Fruit fly (Drosophila melanogaster) ovary, adult (tissue): ENCODE measurements around the gene Gbs-76A.
A peak's percentile ranks its signal among the peaks of the same experiment; 100 is the strongest.

Experiments
- CG17801 ChIP-seq: fragments of 200-800 bp; optimal IDR thresholded peaks from 2 replicates; lab custom pipeline; 2019; ENCODE audit warnings: missing biosample characterization, mild to moderate bottlenecking, missing genetic modification characterization, moderate library complexity; ENCODE audit not compliant: partially characterized antibody

Gene Gbs-76A

DNA sequence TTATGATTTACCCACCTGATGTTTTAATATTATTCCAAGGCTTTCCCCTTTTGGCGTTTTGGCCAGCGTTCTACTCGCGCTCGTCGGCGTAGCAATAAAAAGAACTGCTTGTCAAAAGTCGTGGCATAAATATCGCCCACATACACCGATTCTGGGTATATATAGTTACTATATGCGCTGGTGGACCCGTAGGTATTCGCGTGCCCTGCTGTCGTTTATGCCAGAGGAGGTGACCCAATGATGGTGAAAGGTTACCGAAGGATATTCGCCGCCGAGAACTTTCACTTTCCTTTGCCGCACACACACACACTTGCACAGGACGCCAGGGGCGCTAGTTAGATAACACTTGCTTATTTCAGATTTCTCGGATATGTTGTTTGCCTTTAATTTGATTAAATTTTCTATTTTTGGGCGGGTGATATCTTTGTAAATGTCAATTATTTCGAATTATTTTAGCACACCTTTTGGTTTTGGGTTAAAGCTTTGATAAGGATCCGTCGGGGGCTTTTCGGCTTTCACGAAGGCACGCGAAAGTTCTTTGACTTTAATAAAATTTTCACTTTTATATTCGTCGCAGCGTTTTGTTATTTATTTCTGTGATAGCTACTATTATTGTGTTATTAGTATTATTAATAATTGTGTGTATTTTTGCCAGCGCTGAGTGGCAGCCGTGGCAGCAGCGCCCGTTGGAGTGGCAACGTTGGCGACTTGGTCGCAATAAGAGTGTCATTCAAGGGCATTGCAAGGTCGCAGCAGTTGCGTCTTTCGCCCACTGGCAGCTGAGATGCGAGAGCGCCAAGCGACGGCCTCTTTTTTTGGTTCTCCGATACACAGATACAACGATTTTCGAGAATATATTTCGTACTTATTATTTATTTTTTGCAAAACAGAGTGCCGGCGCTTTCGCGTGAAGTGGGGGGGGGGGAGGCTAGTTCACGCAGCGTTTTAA lies 827 bp downstream of the Gbs-76A start:
- no peak for TF ChIP-seq CG17801 (GFP tag; lab: Kevin White, UChicago)

DNA sequence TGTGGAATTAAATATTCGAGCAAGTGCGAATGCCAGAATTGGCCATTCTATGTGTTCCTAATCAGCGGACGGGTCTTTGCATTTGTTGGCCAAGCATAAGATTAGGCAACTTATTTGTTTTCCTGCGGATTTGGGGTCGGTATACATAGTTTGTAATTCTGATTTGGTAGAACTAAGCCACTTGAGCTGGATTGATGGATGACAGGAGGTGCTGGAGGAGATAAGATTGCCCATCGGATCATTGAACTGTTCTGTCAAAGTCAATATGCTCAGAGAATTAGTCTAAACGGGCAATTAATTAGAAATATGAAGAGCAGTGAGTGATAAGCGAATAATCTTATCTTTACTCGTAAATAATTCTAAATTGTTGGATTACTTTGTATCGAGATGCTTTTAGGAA lies 3.2 kb downstream of the Gbs-76A start:
- TF ChIP-seq CG17801 (GFP tag; lab: Kevin White, UChicago) = no peak

dm6 chr3L:19288395-19288969 lies 4.1 kb downstream of the Gbs-76A start:
- no peak for TF ChIP-seq CG17801 (GFP tag; lab: Kevin White, UChicago)

DNA sequence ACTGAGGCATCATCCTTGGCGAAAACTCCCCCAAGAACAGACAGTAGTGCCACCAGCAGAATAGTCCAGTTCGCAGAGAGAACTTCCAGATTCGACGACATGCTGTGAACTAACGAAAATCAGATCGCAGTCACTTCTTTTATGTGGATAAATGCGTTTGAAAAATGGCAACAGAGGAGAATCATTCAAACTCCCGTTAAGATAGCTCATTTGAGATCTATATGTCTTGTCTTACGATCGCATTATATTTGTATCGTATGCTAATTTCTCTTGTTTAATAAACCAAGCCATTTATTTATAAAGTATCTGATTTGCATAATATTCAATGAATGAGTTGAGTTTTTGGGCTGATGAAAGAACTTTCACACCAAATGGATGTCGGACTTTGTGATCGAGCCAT lies 11.9 kb downstream of the Gbs-76A start, which contains the start of gene CG14089:
Gene CG14089, minus strand, starts transcription at position 101 of the 400 bp plus-strand sequence.
- no peak for TF ChIP-seq CG17801 (GFP tag; lab: Kevin White, UChicago)

dm6 chr3L:19280283-19280682 lies 12.3 kb downstream of the Gbs-76A start:
- TF ChIP-seq CG17801 (GFP tag; lab: Kevin White, UChicago) = no peak

dm6 chr3L:19275491-19275890 lies 17.1 kb downstream of the Gbs-76A start, which contains the start of gene CG14086:
CG14086 (plus strand) TSS chr3L:19275791.
- TF ChIP-seq CG17801 (GFP tag; lab: Kevin White, UChicago) = no peak

dm6 chr3L:19270542-19270941 lies 22.0 kb downstream of the Gbs-76A start, which contains the start of gene CG14088:
CG14088 (minus strand) TSS chr3L:19270642.
- no peak for TF ChIP-seq CG17801 (GFP tag; lab: Kevin White, UChicago)

dm6 chr3L:19268720-19269401 lies 23.7 kb downstream of the Gbs-76A start, which contains the start of the genes Aldh7A1 and CG14085:
Aldh7A1 (minus strand) TSS chr3L:19268913.
CG14085 (plus strand) TSS chr3L:19269351.
- no peak for TF ChIP-seq CG17801 (GFP tag; lab: Kevin White, UChicago)

dm6 chr3L:19265761-19266160 lies 26.8 kb downstream of the Gbs-76A start, which contains the start of gene CG45081:
CG45081 (plus strand) TSS chr3L:19266061.
- no peak for TF ChIP-seq CG17801 (GFP tag; lab: Kevin White, UChicago)

- peak; percentile 71 for TF ChIP-seq CG17801 (GFP tag; lab: Kevin White, UChicago)
Measured at dm6 chr3L:19264141-19264487, 28.5 kb downstream of the Gbs-76A start, which contains the start of gene Max. Max (minus strand) TSS chr3L:19264184.

DNA sequence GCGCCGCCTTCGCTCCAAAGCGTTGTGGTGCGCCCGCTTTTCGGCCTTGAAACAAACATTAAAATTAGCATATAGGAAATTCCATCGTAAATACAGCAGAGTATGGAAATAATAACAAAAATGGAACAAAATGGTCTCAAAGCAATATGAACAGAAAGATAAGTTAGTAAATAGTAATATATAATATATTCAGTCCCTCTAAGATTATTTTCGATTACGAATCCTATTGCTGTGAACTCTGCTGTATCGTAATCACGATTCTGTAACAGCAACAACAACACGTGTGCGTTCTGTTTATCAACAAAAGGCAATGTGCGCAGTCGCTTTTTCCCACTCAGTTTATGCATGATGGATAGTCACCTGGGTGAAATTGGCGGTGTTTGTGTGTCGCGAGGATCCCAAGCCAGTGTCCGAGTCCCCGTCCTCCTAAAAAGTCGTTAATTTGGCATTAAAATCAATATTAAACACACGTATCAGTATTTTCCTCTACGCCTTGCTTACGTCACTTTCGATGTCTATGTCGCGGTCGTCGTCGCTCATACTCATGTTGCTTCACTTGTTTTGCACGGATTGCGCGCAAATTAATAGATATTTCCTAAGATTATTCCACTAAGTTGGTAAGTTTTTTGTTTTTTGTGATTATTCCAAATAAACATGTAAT lies 29.0 kb downstream of the Gbs-76A start, which contains the start of the genes CG42374 and Mettl5:
Gene CG42374, plus strand, starts transcription at position 287 of the 661 bp plus-strand sequence.
Gene Mettl5, plus strand, starts transcription at position 287 of the 661 bp plus-strand sequence.
- no peak for TF ChIP-seq CG17801 (GFP tag; lab: Kevin White, UChicago)

DNA sequence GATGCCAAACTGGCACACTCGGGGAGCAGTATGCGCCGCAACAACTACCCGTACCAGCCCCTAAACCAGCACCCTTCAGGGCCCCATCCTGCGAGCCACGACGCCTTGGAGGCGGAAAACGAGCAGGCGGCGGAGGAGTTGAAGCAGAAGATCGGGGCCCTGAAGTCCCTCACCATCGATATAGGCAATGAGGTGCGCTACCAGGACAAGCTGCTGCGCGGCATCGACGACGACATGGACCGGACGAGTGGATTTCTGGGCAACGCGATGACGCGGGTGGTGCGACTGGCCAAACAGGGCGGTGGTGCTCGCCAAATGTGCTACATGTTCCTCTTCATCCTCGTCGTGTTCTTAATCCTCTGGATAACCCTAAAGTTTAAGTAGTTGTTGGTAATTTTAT lies 30.8 kb downstream of the Gbs-76A start:
- no peak for TF ChIP-seq CG17801 (GFP tag; lab: Kevin White, UChicago)

DNA sequence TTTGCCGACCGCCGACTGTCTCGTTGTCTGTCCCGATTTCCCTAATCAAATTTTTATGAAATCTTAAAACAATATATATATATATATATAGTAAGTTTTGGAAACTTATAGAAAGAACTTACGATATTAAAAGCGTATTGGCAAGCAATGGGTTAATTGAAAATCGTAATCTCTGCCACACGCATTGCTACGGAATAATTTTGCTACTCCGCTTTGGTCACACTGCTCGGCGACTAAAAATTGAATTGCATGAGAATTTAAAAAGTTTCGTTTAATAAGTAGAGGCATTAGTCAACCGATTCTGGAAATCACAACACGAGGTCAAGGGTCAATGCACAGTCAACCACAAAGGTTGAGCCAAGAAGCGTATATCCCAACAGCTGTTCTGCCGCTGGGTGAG lies 31.4 kb downstream of the Gbs-76A start, which contains the start of gene Bet1:
Gene Bet1, plus strand, starts transcription at position 182 of the 400 bp plus-strand sequence.
- no peak for TF ChIP-seq CG17801 (GFP tag; lab: Kevin White, UChicago)

- peak; percentile 56 for TF ChIP-seq CG17801 (GFP tag; lab: Kevin White, UChicago)
Measured at dm6 chr3L:19260278-19260803, 32.2 kb downstream of the Gbs-76A start, which contains the start of gene nes. nes (minus strand) TSS chr3L:19260679.
